Worm (Caenorhabditis elegans) whole organism, L1 larva: ENCODE results near the gene F54D5.9.
A peak's percentile ranks its signal among the peaks of the same experiment; 100 is the strongest.
"Not testable (repeated sequence)": the region's sequence is repeated elsewhere in the genome, so short reads cannot be mapped to it uniquely, and the experiment has no call there.

Experiments
- C16A3.4 ChIP-seq: fragments of 150-350 bp; optimal IDR thresholded peaks from 2 replicates; lab custom pipeline; 2014; ENCODE audit warnings: missing biosample characterization, missing genetic modification characterization
- C34B4.2 ChIP-seq: sonication (generic microtip); optimal IDR thresholded peaks from 2 replicates; lab custom pipeline; 2017; ENCODE audit warnings: mild to moderate bottlenecking, missing genetic modification characterization, missing compliant biosample characterization
- F16B12.6 ChIP-seq: fragments of 150-350 bp; optimal IDR thresholded peaks from 2 replicates; lab custom pipeline; 2014; ENCODE audit warnings: missing biosample characterization, missing genetic modification characterization
- aha-1 ChIP-seq: fragments of 150-350 bp; optimal IDR thresholded peaks from 2 replicates; lab custom pipeline; 2014; ENCODE audit warnings: missing biosample characterization, missing genetic modification characterization
- alr-1 ChIP-seq: fragments of 200-800 bp; sonication (Bioruptor generic); optimal IDR thresholded peaks from 2 replicates; lab custom pipeline; 2018; ENCODE audit warnings: borderline replicate concordance, mild to moderate bottlenecking, missing genetic modification characterization, missing compliant biosample characterization
- aly-2 ChIP-seq: fragments of 150-350 bp; optimal IDR thresholded peaks from 2 replicates; lab custom pipeline; 2014; ENCODE audit warnings: missing biosample characterization, missing genetic modification characterization
- blmp-1 ChIP-seq: fragments of 150-350 bp; optimal IDR thresholded peaks from 2 replicates; lab custom pipeline; 2014; ENCODE audit warnings: missing biosample characterization, missing genetic modification characterization
- ceh-63 ChIP-seq: fragments of 200-800 bp; sonication (Bioruptor generic); optimal IDR thresholded peaks from 2 replicates; lab custom pipeline; 2018; ENCODE audit warnings: mild to moderate bottlenecking, missing genetic modification characterization, missing compliant biosample characterization
- ceh-88 ChIP-seq: fragments of 200-800 bp; sonication (Bioruptor generic); IDR thresholded peaks from 2 replicates; pipeline ENCODE4 v1.3.6; 2022; ENCODE audit warnings: missing genetic modification characterization, missing compliant biosample characterization
- ceh-90 ChIP-seq: sonication (generic microtip); optimal IDR thresholded peaks from 2 replicates; lab custom pipeline; 2016; ENCODE audit warnings: missing genetic modification characterization, missing compliant biosample characterization
- dpl-1 ChIP-seq, 3 experiments: fragments of 150-350 bp in 2 of 3; sonication (generic microtip) in 1 of 3; optimal IDR thresholded peaks; 2 replicates each; lab custom pipeline; 2014 to 2017; ENCODE audit warnings: missing biosample characterization in 3 of 3, missing genetic modification characterization in 3 of 3, missing genetic modification reagents in 3 of 3
- dsc-1 ChIP-seq: sonication (generic microtip); optimal IDR thresholded peaks from 2 replicates; lab custom pipeline; 2016; ENCODE audit warnings: mild to moderate bottlenecking, missing genetic modification characterization, missing compliant biosample characterization
- efl-3 ChIP-seq: fragments of 200-800 bp; sonication (Bioruptor generic); optimal IDR thresholded peaks from 2 replicates; lab custom pipeline; 2018; ENCODE audit warnings: mild to moderate bottlenecking, missing genetic modification characterization, missing compliant biosample characterization
- egl-13 ChIP-seq: sonication (generic microtip); optimal IDR thresholded peaks from 2 replicates; lab custom pipeline; 2016; ENCODE audit warnings: missing genotype, missing genetic modification reagents, missing genetic modification characterization, missing compliant biosample characterization
- egl-27 ChIP-seq, 2 experiments: fragments of 150-350 bp in 1 of 2; sonication (generic microtip); optimal IDR thresholded peaks; 3 replicates each; lab custom pipeline; 2017 to 2018; ENCODE audit warnings: missing biosample characterization in 2 of 2, missing genetic modification characterization in 2 of 2, missing genetic modification reagents in 2 of 2
- elt-2 ChIP-seq: sonication (generic microtip); optimal IDR thresholded peaks from 2 replicates; lab custom pipeline; 2016; ENCODE audit warnings: missing genetic modification characterization, mild to moderate bottlenecking, inconsistent platforms, missing compliant biosample characterization, missing genetic modification reagents
- ets-5 ChIP-seq: fragments of 200-800 bp; sonication (Bioruptor generic); IDR thresholded peaks from 2 replicates; pipeline ENCODE4 v1.3.6; 2022; ENCODE audit warnings: missing genetic modification characterization, missing compliant biosample characterization
- fkh-4 ChIP-seq: sonication (generic microtip); optimal IDR thresholded peaks from 2 replicates; lab custom pipeline; 2016; ENCODE audit warnings: missing compliant biosample characterization, missing genetic modification characterization, borderline replicate concordance
- fkh-8 ChIP-seq: sonication (generic microtip); optimal IDR thresholded peaks from 2 replicates; lab custom pipeline; 2016; ENCODE audit warnings: mild to moderate bottlenecking, missing genetic modification characterization, missing compliant biosample characterization
- fos-1 ChIP-seq: fragments of 150-350 bp; optimal IDR thresholded peaks from 2 replicates; lab custom pipeline; 2014; ENCODE audit warnings: missing biosample characterization, missing genetic modification characterization
- grh-1 ChIP-seq: fragments of 200-800 bp; sonication (Bioruptor generic); IDR thresholded peaks from 2 replicates; pipeline ENCODE4 v1.3.6; 2022; ENCODE audit warnings: missing genetic modification reagents, missing genetic modification characterization, missing compliant biosample characterization
- irx-1 ChIP-seq: sonication (generic microtip); optimal IDR thresholded peaks from 2 replicates; lab custom pipeline; 2016; ENCODE audit warnings: missing genetic modification characterization, missing compliant biosample characterization
- isw-1 ChIP-seq: fragments of 200-800 bp; sonication (Bioruptor generic); IDR thresholded peaks from 2 replicates; pipeline ENCODE4 v1.3.6; 2022; ENCODE audit warnings: missing genetic modification characterization, missing compliant biosample characterization
- jun-1 ChIP-seq: fragments of 150-350 bp; optimal IDR thresholded peaks from 2 replicates; lab custom pipeline; 2014; ENCODE audit warnings: missing biosample characterization, missing genetic modification reagents, missing genetic modification characterization
- lin-13 ChIP-seq: fragments of 150-350 bp; optimal IDR thresholded peaks from 2 replicates; lab custom pipeline; 2014; ENCODE audit warnings: missing biosample characterization, missing genetic modification reagents, missing genetic modification characterization
- lin-14 ChIP-seq: fragments of 200-800 bp; sonication (Bioruptor generic); optimal IDR thresholded peaks from 2 replicates; lab custom pipeline; 2018; ENCODE audit warnings: mild to moderate bottlenecking, missing genetic modification characterization, moderate library complexity, missing compliant biosample characterization
- lin-15B ChIP-seq: fragments of 150-350 bp; sonication (generic microtip); optimal IDR thresholded peaks from 3 replicates; lab custom pipeline; 2014; ENCODE audit warnings: missing biosample characterization, missing genetic modification characterization
- lin-35 ChIP-seq, 2 experiments: fragments of 150-350 bp; optimal IDR thresholded peaks; 2 replicates each; lab custom pipeline; 2014; ENCODE audit warnings: missing biosample characterization in 2 of 2, missing genetic modification characterization in 2 of 2, missing genetic modification reagents in 2 of 2
- lin-39 ChIP-seq: fragments of 150-350 bp; optimal IDR thresholded peaks from 2 replicates; lab custom pipeline; 2014; ENCODE audit warnings: missing biosample characterization, missing genetic modification reagents, missing genetic modification characterization
- lir-3 ChIP-seq: sonication (generic microtip); optimal IDR thresholded peaks from 2 replicates; lab custom pipeline; 2016; ENCODE audit warnings: mild to moderate bottlenecking, missing genetic modification characterization, moderate library complexity, missing compliant biosample characterization; ENCODE audit not compliant: poor library complexity
- lsy-2 ChIP-seq, 2 experiments: fragments of 150-350 bp; optimal IDR thresholded peaks; 2 replicates each; lab custom pipeline; 2014; ENCODE audit warnings: missing biosample characterization in 2 of 2, missing genetic modification characterization in 2 of 2
- mdl-1 ChIP-seq, 2 experiments: fragments of 150-350 bp; optimal IDR thresholded peaks; 2 replicates each; lab custom pipeline; 2014 to 2017; ENCODE audit warnings: missing biosample characterization in 2 of 2, missing genetic modification characterization in 2 of 2, inconsistent platforms in 1 of 2
- nhr-11 ChIP-seq: fragments of 150-350 bp; optimal IDR thresholded peaks from 2 replicates; lab custom pipeline; 2014; ENCODE audit warnings: missing biosample characterization, missing genetic modification characterization
- nhr-28 ChIP-seq: fragments of 150-350 bp; optimal IDR thresholded peaks from 2 replicates; lab custom pipeline; 2014; ENCODE audit warnings: missing biosample characterization, missing genetic modification characterization
- nhr-47 ChIP-seq: sonication (generic microtip); optimal IDR thresholded peaks from 2 replicates; lab custom pipeline; 2016; ENCODE audit warnings: mild to moderate bottlenecking, missing genetic modification characterization, moderate library complexity, missing compliant biosample characterization
- nhr-76 ChIP-seq: sonication (generic microtip); optimal IDR thresholded peaks from 2 replicates; lab custom pipeline; 2017; ENCODE audit warnings: missing biosample characterization, missing genetic modification characterization
- nhr-77 ChIP-seq: fragments of 150-350 bp; optimal IDR thresholded peaks from 2 replicates; lab custom pipeline; 2014; ENCODE audit warnings: missing biosample characterization, missing genetic modification characterization
- nhr-90 ChIP-seq: sonication (generic microtip); optimal IDR thresholded peaks from 2 replicates; lab custom pipeline; 2016; ENCODE audit warnings: mild to moderate bottlenecking, missing genetic modification characterization, missing compliant biosample characterization; ENCODE audit not compliant: poor library complexity
- pax-3 ChIP-seq: fragments of 200-800 bp; sonication (Bioruptor generic); optimal IDR thresholded peaks from 2 replicates; lab custom pipeline; 2018; ENCODE audit warnings: mild to moderate bottlenecking, missing genetic modification characterization, moderate library complexity, missing compliant biosample characterization
- pqm-1 ChIP-seq: sonication (generic microtip); optimal IDR thresholded peaks from 3 replicates; lab custom pipeline; 2017; ENCODE audit warnings: missing biosample characterization, missing genetic modification characterization
- rnt-1 ChIP-seq: sonication (generic microtip); optimal IDR thresholded peaks from 2 replicates; lab custom pipeline; 2016; ENCODE audit warnings: mild to moderate bottlenecking, missing genetic modification characterization, moderate library complexity, missing compliant biosample characterization
- skn-1 ChIP-seq: fragments of 150-350 bp; optimal IDR thresholded peaks from 2 replicates; lab custom pipeline; 2014; ENCODE audit warnings: missing biosample characterization, missing genetic modification characterization
- sup-37 ChIP-seq: fragments of 200-800 bp; sonication (Bioruptor generic); optimal IDR thresholded peaks from 2 replicates; lab custom pipeline; 2018; ENCODE audit warnings: mild to moderate bottlenecking, missing genetic modification characterization, missing compliant biosample characterization
- swsn-7 ChIP-seq: sonication (generic microtip); optimal IDR thresholded peaks from 2 replicates; lab custom pipeline; 2016; ENCODE audit warnings: missing genetic modification characterization, missing compliant biosample characterization
- tlp-1 ChIP-seq: fragments of 150-350 bp; optimal IDR thresholded peaks from 2 replicates; lab custom pipeline; 2014; ENCODE audit warnings: missing biosample characterization, missing genetic modification characterization
- unc-30 ChIP-seq: sonication (generic microtip); optimal IDR thresholded peaks from 2 replicates; lab custom pipeline; 2017; ENCODE audit warnings: missing biosample characterization, missing genetic modification characterization
- unc-62 ChIP-seq: fragments of 150-350 bp; optimal IDR thresholded peaks from 2 replicates; lab custom pipeline; 2014; ENCODE audit warnings: missing biosample characterization, missing genetic modification reagents, missing genetic modification characterization
- vab-15 ChIP-seq: sonication (generic microtip); optimal IDR thresholded peaks from 2 replicates; lab custom pipeline; 2017; ENCODE audit warnings: missing genotype, mild to moderate bottlenecking, missing genetic modification characterization, missing compliant biosample characterization
- zag-1 ChIP-seq: fragments of 150-350 bp; optimal IDR thresholded peaks from 2 replicates; lab custom pipeline; 2014; ENCODE audit warnings: missing biosample characterization, missing genetic modification characterization
- zip-4 ChIP-seq: fragments of 200-800 bp; sonication (Bioruptor generic); optimal IDR thresholded peaks from 2 replicates; lab custom pipeline; 2018; ENCODE audit warnings: mild to moderate bottlenecking, missing genetic modification characterization, moderate library complexity, missing compliant biosample characterization
- ztf-4 ChIP-seq: fragments of 150-350 bp; optimal IDR thresholded peaks from 2 replicates; lab custom pipeline; 2014; ENCODE audit warnings: missing biosample characterization, missing genetic modification characterization

F54D5.9 gene

ce11 chrII:11551981-11552380 lies 7.4 kb upstream of the F54D5.9 start, which contains the start of gene dhgd-1:
dhgd-1 (minus strand) TSS chrII:11552081.
- TF ChIP-seq C16A3.4 (tag; lab: Kevin White, UChicago); fos-1; unc-62 (GFP tag; lab: Kevin White, UChicago): not testable (repeated sequence)

ce11 chrII:11547254-11547687 lies 2.6 kb upstream of the F54D5.9 start, which contains the start of gene F54D5.7:
F54D5.7 (plus strand) TSS chrII:11547517.
- TF ChIP-seq isw-1 (GFP tag; lab: Robert Waterston, UW) (no peak), ceh-90 (no peak), sup-37 (no peak), nhr-47 (peak; percentile 57), F16B12.6 (tag; lab: Kevin White, UChicago) (no peak), zip-4 (GFP tag; lab: Kevin White, UChicago) (peak; percentile 13), aly-2 (tag; lab: Kevin White, UChicago) (peak; percentile 89), unc-30 (tag; lab: Kevin White, UChicago) (no peak), lin-13 (GFP tag; lab: Kevin White, UChicago) (peak; percentile 22), nhr-11 (tag; lab: Kevin White, UChicago) (no peak), lsy-2 (tag; optimal IDR thresholded peaks at IDR 0.05; lab: Kevin White, UChicago) (peak; percentile 17 to 69), alr-1 (tag; lab: Kevin White, UChicago) (no peak), fkh-8 (tag; lab: Kevin White, UChicago) (no peak), lin-39 (tag; lab: Kevin White, UChicago) (no peak), skn-1 (peak; percentile 90), ceh-63 (GFP tag; lab: Kevin White, UChicago) (no peak), efl-3 (GFP tag; lab: Kevin White, UChicago) (no peak), nhr-76 (no peak), jun-1 (tag; lab: Kevin White, UChicago) (no peak), fkh-4 (tag; lab: Kevin White, UChicago) (no peak), vab-15 (no peak), swsn-7 (peak; percentile 67), elt-2 (tag; lab: Kevin White, UChicago) (peak; percentile 52), ceh-88 (no peak), grh-1 (GFP tag; lab: Robert Waterston, UW) (peak; percentile 36; the same call in 1 of the 2 replicates), nhr-90 (peak; percentile 70), irx-1 (tag; lab: Kevin White, UChicago) (peak; percentile 30), lin-35 (GFP tag; optimal IDR thresholded peaks at IDR 0.05; lab: Kevin White, UChicago) (peak in 1 of 2 experiments; percentile 59), dpl-1 (GFP tag; optimal IDR thresholded peaks at IDR 0.05; lab: Kevin White, UChicago) (peak; percentile 26 to 39 (median 38)), lin-14 (GFP tag; lab: Kevin White, UChicago) (peak; percentile 61), C34B4.2 (tag; lab: Kevin White, UChicago) (no peak), pqm-1 (no peak), egl-13 (tag; lab: Kevin White, UChicago) (no peak), tlp-1 (tag; lab: Kevin White, UChicago) (no peak), blmp-1 (tag; lab: Kevin White, UChicago) (peak; percentile 82), nhr-28 (tag; lab: Kevin White, UChicago) (no peak), egl-27 (tag; optimal IDR thresholded peaks at IDR 0.05; lab: Kevin White, UChicago) (no peak), ztf-4 (tag; lab: Kevin White, UChicago) (peak; percentile 56), dsc-1 (tag; lab: Kevin White, UChicago) (peak; percentile 37), ets-5 (GFP tag; lab: Robert Waterston, UW) (no peak), lir-3 (tag; lab: Kevin White, UChicago) (peak; percentile 22), nhr-77 (no peak), aha-1 (no peak), lin-15B (tag; lab: Kevin White, UChicago) (no peak), zag-1 (no peak), pax-3 (tag; lab: Kevin White, UChicago) (no peak), mdl-1 (tag; optimal IDR thresholded peaks at IDR 0.05; lab: Kevin White, UChicago) (peak in 1 of 2 experiments; percentile 93), unc-62 (GFP tag; lab: Kevin White, UChicago) (no peak), rnt-1 (tag; lab: Kevin White, UChicago) (peak; percentile 34)
